Worm (Caenorhabditis elegans) whole organism, L3 larva: ENCODE results near the gene C06E8.5.

Experiments
- aly-2 ChIP-seq: fragments of 150-350 bp; optimal IDR thresholded peaks from 2 replicates; lab custom pipeline; 2014; ENCODE audit warnings: missing biosample characterization, missing genetic modification characterization
- ceh-16 ChIP-seq: sonication (generic microtip); optimal IDR thresholded peaks from 2 replicates; lab custom pipeline; 2017; ENCODE audit warnings: missing biosample characterization, missing genetic modification characterization
- egl-27 ChIP-seq: sonication (generic microtip); optimal IDR thresholded peaks from 4 replicates; lab custom pipeline; 2017; ENCODE audit warnings: missing biosample characterization, missing genetic modification reagents, missing genetic modification characterization
- elt-2 ChIP-seq: sonication (generic microtip); optimal IDR thresholded peaks from 2 replicates; lab custom pipeline; 2016; ENCODE audit warnings: missing genetic modification reagents, mild to moderate bottlenecking, missing genetic modification characterization, missing compliant biosample characterization
- elt-3 ChIP-seq, 3 experiments: fragments of 150-350 bp in 1 of 3; sonication (generic microtip) in 2 of 3; optimal IDR thresholded peaks; 2 replicates in 2 of 3; 4 replicates in 1 of 3; lab custom pipeline; 2014 to 2017; ENCODE audit warnings: missing biosample characterization in 3 of 3, missing genetic modification characterization in 3 of 3
- eor-1 ChIP-seq, 2 experiments: fragments of 150-350 bp; optimal IDR thresholded peaks; 2 replicates each; lab custom pipeline; 2014 to 2018; ENCODE audit warnings: missing biosample characterization in 2 of 2, missing genetic modification characterization in 2 of 2
- fkh-10 ChIP-seq: sonication (generic microtip); optimal IDR thresholded peaks from 2 replicates; lab custom pipeline; 2017; ENCODE audit warnings: missing biosample characterization, missing genetic modification reagents, missing genetic modification characterization
- lin-15B ChIP-seq: fragments of 150-350 bp; optimal IDR thresholded peaks from 2 replicates; lab custom pipeline; 2014; ENCODE audit warnings: missing biosample characterization, missing genetic modification characterization
- nhr-237 ChIP-seq: fragments of 150-350 bp; optimal IDR thresholded peaks from 2 replicates; lab custom pipeline; 2014; ENCODE audit warnings: missing biosample characterization, missing genetic modification characterization
- nhr-28 ChIP-seq: fragments of 150-350 bp; optimal IDR thresholded peaks from 2 replicates; lab custom pipeline; 2014; ENCODE audit warnings: missing biosample characterization, missing genetic modification characterization
- skn-1 ChIP-seq: fragments of 150-350 bp; optimal IDR thresholded peaks from 2 replicates; lab custom pipeline; 2014; ENCODE audit warnings: missing biosample characterization, missing genetic modification characterization

- no peak for TF ChIP-seq elt-3 (tag; optimal IDR thresholded peaks at IDR 0.05; lab: Kevin White, UChicago)
- TF ChIP-seq egl-27: no peak
- TF ChIP-seq lin-15B: no peak
- TF ChIP-seq ceh-16: no peak
- no peak for TF ChIP-seq aly-2 (tag; lab: Kevin White, UChicago)
- no peak for TF ChIP-seq elt-2
- no peak for TF ChIP-seq nhr-237 (tag; lab: Kevin White, UChicago)
- no peak for TF ChIP-seq skn-1 (tag; lab: Kevin White, UChicago)
- TF ChIP-seq nhr-28: no peak
- no peak for TF ChIP-seq fkh-10 (GFP tag; lab: Kevin White, UChicago)
- TF ChIP-seq eor-1 (tag; optimal IDR thresholded peaks at IDR 0.05; lab: Kevin White, UChicago): no peak
Observed at ce11 chrIII:7032070-7032469, 26.8 kb upstream of the C06E8.5 start.
